Worm (Caenorhabditis elegans): ENCODE data around the gene enu-3.2.

Gene enu-3.2

ce11 chrIII:4778003-4778402 lies 7.0 kb downstream of the enu-3.2 start, which contains the start of gene B0393.7:
Gene B0393.7, minus strand, starts transcription at chrIII:4778103.
- TF ChIP-seq hmg-11 (tag; optimal IDR thresholded peaks at IDR 0.05) (no peak), lsy-12 (tag; optimal IDR thresholded peaks at IDR 0.05) (no peak), ztf-11 (tag; optimal IDR thresholded peaks at IDR 0.05) (no peak), nhr-67 (tag; optimal IDR thresholded peaks at IDR 0.05) (no peak), nhr-237 (tag; optimal IDR thresholded peaks at IDR 0.05) (no peak), fkh-2 (tag; optimal IDR thresholded peaks at IDR 0.05) (no peak), skn-1 (tag; optimal IDR thresholded peaks at IDR 0.05) (no peak), eor-1 (tag; optimal IDR thresholded peaks at IDR 0.05) (no peak), elt-1 (tag; optimal IDR thresholded peaks at IDR 0.05) (no peak), ama-1 (optimal IDR thresholded peaks at IDR 0.05) (no peak), nhr-43 (tag; optimal IDR thresholded peaks at IDR 0.05; ENCODE audit: poor library complexity, severe bottlenecking) (no peak), zag-1 (tag; optimal IDR thresholded peaks at IDR 0.05) (no peak), ceh-28 (tag; optimal IDR thresholded peaks at IDR 0.05) (no peak), mdl-1 (tag; optimal IDR thresholded peaks at IDR 0.05) (no peak), sea-2 (GFP tag; optimal IDR thresholded peaks at IDR 0.05) (no peak), R02D3.7 (tag; optimal IDR thresholded peaks at IDR 0.05) (no peak), nhr-28 (tag; optimal IDR thresholded peaks at IDR 0.05) (no peak)

DNA sequence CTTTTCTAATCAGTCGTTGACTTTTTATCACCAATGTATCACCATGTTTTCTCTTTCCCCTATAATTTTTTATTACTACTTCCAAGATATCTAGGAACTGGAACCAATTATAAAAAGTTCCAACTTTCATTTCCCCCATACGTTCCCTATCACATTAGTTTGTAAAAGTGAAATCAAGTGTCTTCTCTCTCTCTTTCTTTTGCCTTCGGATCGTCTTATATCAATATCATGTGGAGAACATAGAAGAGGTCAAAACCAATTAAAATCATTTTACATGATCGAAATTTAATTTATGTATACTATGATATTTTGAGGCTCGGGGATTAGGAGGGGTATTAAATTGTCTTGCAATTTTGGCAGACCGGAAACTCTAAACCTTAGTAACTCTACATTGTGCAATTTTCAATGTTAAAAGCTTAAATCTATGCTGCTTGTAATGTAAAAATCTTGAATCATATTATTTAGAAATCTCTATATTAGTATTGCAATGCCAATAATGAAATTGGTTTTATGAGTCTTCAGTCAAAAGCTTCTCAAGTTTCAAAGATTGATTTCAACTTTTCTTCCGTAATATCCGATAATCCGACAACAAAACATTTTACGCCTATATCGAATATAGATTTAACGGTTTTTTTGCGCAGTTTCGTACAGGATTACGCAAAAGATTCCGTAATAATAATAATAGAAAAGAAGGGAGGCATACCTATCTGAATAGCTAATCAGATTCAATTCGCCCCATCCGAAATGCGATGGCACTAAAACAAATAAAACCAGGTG lies 17.0 kb downstream of the enu-3.2 start:
- TF ChIP-seq nhr-43 (tag; optimal IDR thresholded peaks at IDR 0.05; ENCODE audit: poor library complexity, severe bottlenecking), result no peak
- no peak for TF ChIP-seq fkh-10 (GFP tag; optimal IDR thresholded peaks at IDR 0.05)
- TF ChIP-seq eor-1 (tag; optimal IDR thresholded peaks at IDR 0.05), result no peak
- no peak for TF ChIP-seq nhr-28 (tag; optimal IDR thresholded peaks at IDR 0.05)
- no peak for TF ChIP-seq ceh-82 (tag; optimal IDR thresholded peaks at IDR 0.05)
- no peak for TF ChIP-seq nhr-12 (tag; optimal IDR thresholded peaks at IDR 0.05)

DNA sequence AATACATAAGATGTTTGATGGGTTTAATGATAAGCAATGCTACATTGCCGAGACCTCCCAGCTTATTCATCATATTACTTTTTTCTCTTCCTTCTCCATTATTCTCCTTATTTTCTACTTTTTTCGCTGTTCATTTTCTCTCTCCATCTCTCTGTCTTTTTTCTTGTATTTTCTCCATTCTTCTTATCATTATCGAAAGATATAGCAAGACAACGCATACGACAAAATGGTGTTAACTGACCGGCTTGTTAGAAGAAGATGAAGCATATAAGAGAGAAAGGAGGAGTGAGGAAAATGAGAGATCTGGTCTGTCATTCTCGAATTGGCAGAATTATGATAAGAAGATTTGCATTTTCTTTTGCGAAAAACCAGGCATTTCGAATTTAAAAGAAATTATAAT lies 18.2 kb downstream of the enu-3.2 start:
- TF ChIP-seq egl-5 (tag; optimal IDR thresholded peaks at IDR 0.05) (no peak), ztf-11 (tag; optimal IDR thresholded peaks at IDR 0.05) (no peak), unc-62 (GFP tag; optimal IDR thresholded peaks at IDR 0.05) (no peak), ceh-9 (tag; optimal IDR thresholded peaks at IDR 0.05) (no peak), snpc-4 (tag; optimal IDR thresholded peaks at IDR 0.05) (no peak), jun-1 (tag; optimal IDR thresholded peaks at IDR 0.05) (no peak), fos-1 (tag; optimal IDR thresholded peaks at IDR 0.05) (no peak)

- no peak for TF ChIP-seq mdl-1 (tag; optimal IDR thresholded peaks at IDR 0.05)
- TF ChIP-seq eor-1 (tag; optimal IDR thresholded peaks at IDR 0.05), result no peak
- TF ChIP-seq nhr-237 (tag; optimal IDR thresholded peaks at IDR 0.05), result no peak
- no peak for TF ChIP-seq ztf-11 (tag; optimal IDR thresholded peaks at IDR 0.05)
- no peak for TF ChIP-seq ceh-82 (tag; optimal IDR thresholded peaks at IDR 0.05)
- no peak for TF ChIP-seq zag-1 (tag; optimal IDR thresholded peaks at IDR 0.05)
- no peak for TF ChIP-seq hmg-11 (tag; optimal IDR thresholded peaks at IDR 0.05)
- no peak for TF ChIP-seq R02D3.7 (tag; optimal IDR thresholded peaks at IDR 0.05)
- TF ChIP-seq egl-5 (tag; optimal IDR thresholded peaks at IDR 0.05), result no peak
- no peak for TF ChIP-seq sea-2 (GFP tag; optimal IDR thresholded peaks at IDR 0.05)
- TF ChIP-seq nhr-28 (tag; optimal IDR thresholded peaks at IDR 0.05), result no peak
- no peak for TF ChIP-seq nhr-25 (tag; optimal IDR thresholded peaks at IDR 0.05)
- TF ChIP-seq fos-1 (tag; optimal IDR thresholded peaks at IDR 0.05), result no peak
- TF ChIP-seq ceh-9 (tag; optimal IDR thresholded peaks at IDR 0.05), result no peak
- TF ChIP-seq lin-15B (tag; optimal IDR thresholded peaks at IDR 0.05), result no peak
- TF ChIP-seq tbx-2 (tag; optimal IDR thresholded peaks at IDR 0.05), result no peak
- TF ChIP-seq pqm-1 (tag; optimal IDR thresholded peaks at IDR 0.05), result no peak
- no peak for TF ChIP-seq ceh-16 (tag; optimal IDR thresholded peaks at IDR 0.05)
- TF ChIP-seq jun-1 (tag; optimal IDR thresholded peaks at IDR 0.05), result no peak
- TF ChIP-seq elt-2 (tag; optimal IDR thresholded peaks at IDR 0.05), result no peak
Measured at ce11 chrIII:4765474-4765873, 19.6 kb downstream of the enu-3.2 start, which contains the start of gene B0393.5. Gene B0393.5, plus strand, starts transcription at chrIII:4765774.

DNA sequence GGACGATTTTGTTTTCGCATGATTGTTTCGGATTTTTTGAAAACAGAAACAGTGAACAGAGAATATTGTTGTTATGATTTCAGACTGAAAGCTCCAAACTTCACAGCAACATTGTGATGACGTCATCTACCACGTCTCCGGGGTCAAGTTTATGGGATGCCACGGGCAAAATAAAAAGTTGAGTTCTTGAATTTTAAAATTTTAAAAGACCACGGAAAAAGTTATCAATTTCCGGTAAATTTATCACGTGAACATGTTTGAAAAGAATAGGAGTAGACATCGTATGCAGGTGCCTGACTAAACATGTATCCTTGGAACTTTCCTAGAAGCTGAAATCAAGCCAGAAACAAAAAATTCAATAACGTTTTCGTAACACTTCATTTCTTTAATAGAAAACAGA lies 21.5 kb downstream of the enu-3.2 start, which contains the start of gene B0393.4:
B0393.4 (minus strand) TSS at position 101 of the 400 bp plus-strand sequence.
- TF ChIP-seq lsy-12 (tag; optimal IDR thresholded peaks at IDR 0.05) (no peak), nhr-11 (tag; optimal IDR thresholded peaks at IDR 0.05) (no peak), egl-5 (tag; optimal IDR thresholded peaks at IDR 0.05) (no peak), unc-62 (GFP tag; optimal IDR thresholded peaks at IDR 0.05) (no peak), ceh-82 (tag; optimal IDR thresholded peaks at IDR 0.05) (no peak), unc-39 (tag; optimal IDR thresholded peaks at IDR 0.05) (no peak), ama-1 (optimal IDR thresholded peaks at IDR 0.05) (no peak), jun-1 (tag; optimal IDR thresholded peaks at IDR 0.05) (no peak), elt-3 (tag; optimal IDR thresholded peaks at IDR 0.05) (no peak), fkh-10 (GFP tag; optimal IDR thresholded peaks at IDR 0.05) (no peak), skn-1 (tag; optimal IDR thresholded peaks at IDR 0.05) (no peak)

All from whole organism, L3 larva.